Fruit fly (Drosophila melanogaster) whole organism, pupa: ENCODE data around the gene vib.

Experiments
- CG10348 ChIP-seq: fragments of 200-800 bp; sonication (Bioruptor generic); IDR thresholded peaks from 2 replicates; pipeline ENCODE4 v1.3.6; 2022; ENCODE audit warnings: missing biosample characterization, missing genetic modification characterization
- CG12605 ChIP-seq: fragments of 200-800 bp; sonication (Bioruptor generic); IDR thresholded peaks from 2 replicates; pipeline ENCODE4 v1.3.6; 2022; ENCODE audit warnings: missing biosample characterization, missing genetic modification characterization
- CG15710 ChIP-seq: fragments of 200-800 bp; sonication (Bioruptor generic); optimal IDR thresholded peaks from 2 replicates; lab custom pipeline; 2018; ENCODE audit warnings: missing biosample characterization, mild to moderate bottlenecking, missing genetic modification characterization, moderate library complexity
- CG32121 ChIP-seq: fragments of 200-800 bp; sonication (Bioruptor generic); IDR thresholded peaks from 2 replicates; pipeline ENCODE4 v1.3.6; 2022; ENCODE audit warnings: missing biosample characterization, missing genetic modification characterization
- CG34367 ChIP-seq: fragments of 200-800 bp; sonication (Bioruptor generic); optimal IDR thresholded peaks from 2 replicates; lab custom pipeline; 2018; ENCODE audit warnings: missing biosample characterization, mild to moderate bottlenecking, missing genetic modification characterization
- CG4496 ChIP-seq: fragments of 200-800 bp; sonication (Bioruptor generic); IDR thresholded peaks from 3 replicates; pipeline ENCODE4 v1.3.6; 2022; ENCODE audit warnings: missing biosample characterization, missing genetic modification characterization
- CG8159 ChIP-seq: fragments of 200-800 bp; sonication (Bioruptor generic); optimal IDR thresholded peaks from 3 replicates; lab custom pipeline; 2018; ENCODE audit warnings: missing biosample characterization, mild to moderate bottlenecking, missing genetic modification characterization, moderate library complexity
- CG8301 ChIP-seq: fragments of 200-800 bp; sonication (Bioruptor generic); optimal IDR thresholded peaks from 2 replicates; lab custom pipeline; 2018; ENCODE audit warnings: missing biosample characterization, mild to moderate bottlenecking, missing genetic modification characterization
- CG9948 ChIP-seq: fragments of 200-800 bp; sonication (Bioruptor generic); optimal IDR thresholded peaks from 2 replicates; lab custom pipeline; 2018; ENCODE audit warnings: missing biosample characterization, mild to moderate bottlenecking, missing genetic modification characterization, moderate library complexity
- EcR ChIP-seq: fragments of 200-800 bp; sonication (Bioruptor generic); optimal IDR thresholded peaks from 3 replicates; lab custom pipeline; 2019; ENCODE audit warnings: missing biosample characterization, missing genetic modification characterization, mild to moderate bottlenecking, moderate library complexity, missing genetic modification reagents
- Ets98B ChIP-seq: fragments of 200-800 bp; sonication (Bioruptor generic); IDR thresholded peaks from 2 replicates; pipeline ENCODE4 v1.3.6; 2022; ENCODE audit warnings: missing biosample characterization, missing genetic modification characterization
- Pif1A ChIP-seq: fragments of 200-800 bp; sonication (Bioruptor generic); optimal IDR thresholded peaks from 3 replicates; lab custom pipeline; 2016; ENCODE audit warnings: missing biosample characterization, missing genetic modification characterization
- fd96Ca ChIP-seq: fragments of 200-800 bp; sonication (Bioruptor generic); IDR thresholded peaks from 3 replicates; pipeline ENCODE4 v1.3.6; 2022; ENCODE audit warnings: missing biosample characterization, missing genetic modification characterization
- gl ChIP-seq: fragments of 200-800 bp; sonication (Bioruptor generic); optimal IDR thresholded peaks from 2 replicates; lab custom pipeline; 2018; ENCODE audit warnings: missing biosample characterization, mild to moderate bottlenecking, missing genetic modification characterization

- no peak for TF ChIP-seq CG10348 (GFP tag; lab: Robert Waterston, UW)
- TF ChIP-seq EcR (GFP tag; lab: Kevin White, UChicago): no peak
- TF ChIP-seq CG8301: no peak
- TF ChIP-seq fd96Ca (GFP tag; lab: Robert Waterston, UW): no peak
- TF ChIP-seq CG9948 (tag; lab: Kevin White, UChicago): no peak
- TF ChIP-seq Pif1A (GFP tag; lab: Kevin White, UChicago): no peak
- TF ChIP-seq CG15710: no peak
- TF ChIP-seq CG12605 (GFP tag; lab: Robert Waterston, UW): no peak
- TF ChIP-seq CG32121 (GFP tag; lab: Robert Waterston, UW): no peak
- no peak for TF ChIP-seq Ets98B (GFP tag; lab: Robert Waterston, UW)
- TF ChIP-seq CG4496 (GFP tag; lab: Robert Waterston, UW): no peak
- TF ChIP-seq gl (tag; lab: Kevin White, UChicago): no peak
- TF ChIP-seq CG8159: no peak
- no peak for TF ChIP-seq CG34367 (tag; lab: Kevin White, UChicago)
These were observed 44.7 kb upstream of the vib start for dm6 chr3R:19271125-19271524.
